Fruit fly (Drosophila melanogaster): Measurements from ENCODE around the gene Ppm1.
A peak's percentile ranks its signal among the peaks of the same experiment; 100 is the strongest.

The Ppm1 gene

dm6 chr3L:559390-560034 lies 21.6 kb upstream of the Ppm1 start:
- TF ChIP-seq CG15710 (tag; optimal IDR thresholded peaks at IDR 0.05), result no peak
- no peak for TF ChIP-seq rn (GFP tag; IDR thresholded peaks at IDR 0.05)
- no peak for TF ChIP-seq gl (tag; optimal IDR thresholded peaks at IDR 0.05)
- no peak for TF ChIP-seq CG12605 (GFP tag; IDR thresholded peaks at IDR 0.05)
- TF ChIP-seq CG9948 (tag; optimal IDR thresholded peaks at IDR 0.05), result peak; percentile 4
- TF ChIP-seq CG13204 (GFP tag; optimal IDR thresholded peaks at IDR 0.05), result no peak
- TF ChIP-seq Snoo (tag; optimal IDR thresholded peaks at IDR 0.05), result no peak
- no peak for TF ChIP-seq CG8159 (tag; optimal IDR thresholded peaks at IDR 0.05)
- no peak for TF ChIP-seq CG34367 (tag; optimal IDR thresholded peaks at IDR 0.05)
- TF ChIP-seq CG4496 (GFP tag; IDR thresholded peaks at IDR 0.05), result no peak
- TF ChIP-seq Pif1A (GFP tag; optimal IDR thresholded peaks at IDR 0.05), result no peak
- TF ChIP-seq CG17806 (tag; optimal IDR thresholded peaks at IDR 0.05), result no peak
- no peak for TF ChIP-seq CG32121 (GFP tag; IDR thresholded peaks at IDR 0.05)
- peak; percentile 11 for TF ChIP-seq CG14655 (GFP tag; optimal IDR thresholded peaks at IDR 0.05)
- no peak for TF ChIP-seq CG10348 (GFP tag; IDR thresholded peaks at IDR 0.05)
- TF ChIP-seq EcR (GFP tag; optimal IDR thresholded peaks at IDR 0.05), result peak; percentile 96
- no peak for TF ChIP-seq Ets98B (GFP tag; IDR thresholded peaks at IDR 0.05)
- TF ChIP-seq fd96Ca (GFP tag; IDR thresholded peaks at IDR 0.05), result no peak
- no peak for TF ChIP-seq D1 (tag; optimal IDR thresholded peaks at IDR 0.05)
- peak; percentile 7 for TF ChIP-seq CG8301 (tag; optimal IDR thresholded peaks at IDR 0.05)
- no peak for TF ChIP-seq Pif1B (GFP tag; optimal IDR thresholded peaks at IDR 0.05)

DNA sequence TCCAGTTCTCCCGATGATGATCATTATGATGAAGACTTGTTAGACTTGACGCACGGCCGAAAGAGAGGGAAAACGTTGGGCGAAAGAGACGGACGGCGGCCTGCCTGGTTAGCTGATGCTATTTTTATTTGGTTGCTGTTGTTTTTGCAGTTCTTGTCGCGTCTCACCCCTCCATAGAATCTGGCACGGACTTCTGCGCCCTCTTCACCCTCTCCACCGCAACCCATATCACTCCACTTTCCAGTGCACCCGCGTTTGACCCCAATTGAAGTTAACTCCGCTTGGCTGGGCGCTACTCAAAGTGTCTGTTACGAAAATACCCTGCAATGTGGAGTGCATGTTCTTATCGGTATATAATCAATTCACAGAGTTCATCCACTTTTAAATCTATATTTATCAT lies 20.0 kb upstream of the Ppm1 start:
- TF ChIP-seq CG17806 (tag; optimal IDR thresholded peaks at IDR 0.05), result no peak
- TF ChIP-seq CG4496 (GFP tag; IDR thresholded peaks at IDR 0.05), result 0 out of 3 replicates have a peak, but pooled peaks have one; percentile 39
- TF ChIP-seq CG8159 (tag; optimal IDR thresholded peaks at IDR 0.05), result no peak
- TF ChIP-seq fd96Ca (GFP tag; IDR thresholded peaks at IDR 0.05), result peak; percentile 22; the same call in 1 of the 3 replicates
- peak; percentile 25; the same call in 1 of the 2 replicates for TF ChIP-seq CG32121 (GFP tag; IDR thresholded peaks at IDR 0.05)
- TF ChIP-seq EcR (GFP tag; optimal IDR thresholded peaks at IDR 0.05), result peak; percentile 52
- TF ChIP-seq Ets98B (GFP tag; IDR thresholded peaks at IDR 0.05), result peak; percentile 16; the same call in 1 of the 2 replicates
- TF ChIP-seq gl (tag; optimal IDR thresholded peaks at IDR 0.05), result no peak

DNA sequence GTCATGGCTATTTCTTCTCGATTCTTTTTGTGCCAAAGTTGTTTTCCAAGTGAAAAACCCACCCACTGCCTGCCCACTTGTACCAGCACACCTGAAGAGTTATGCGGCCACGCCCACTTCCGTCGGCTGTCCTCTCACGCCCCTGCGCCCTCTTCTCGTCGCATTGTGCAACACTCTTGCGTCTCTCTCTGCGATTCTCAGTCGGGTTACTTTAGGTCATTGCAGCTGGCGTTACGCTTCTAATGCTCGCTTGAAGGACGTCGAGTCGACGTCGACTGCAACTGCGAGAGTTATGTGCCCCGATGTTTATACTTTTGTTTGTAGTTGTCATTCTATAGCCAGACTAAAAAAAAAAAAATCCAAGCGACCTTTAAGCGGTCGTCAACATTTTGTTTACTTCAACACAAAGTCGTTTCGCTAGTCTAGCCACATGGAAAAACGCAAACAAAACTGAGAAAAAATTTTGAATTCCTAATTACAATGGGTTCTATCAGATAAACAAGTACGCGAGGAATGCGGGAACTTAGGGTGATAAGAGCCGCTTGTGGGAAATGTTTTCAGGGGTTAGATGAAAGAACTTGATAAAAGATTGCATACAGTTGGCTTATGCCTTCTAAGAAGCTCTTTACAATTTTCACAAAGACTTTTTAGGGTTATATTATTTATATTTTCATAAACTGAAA lies 19.2 kb upstream of the Ppm1 start:
- TF ChIP-seq CG9948 (tag; optimal IDR thresholded peaks at IDR 0.05) (no peak), CG34367 (tag; optimal IDR thresholded peaks at IDR 0.05) (no peak), CG4496 (GFP tag; IDR thresholded peaks at IDR 0.05) (peak; percentile 41; the same call in 1 of the 3 replicates), CG8301 (tag; optimal IDR thresholded peaks at IDR 0.05) (no peak), EcR (GFP tag; optimal IDR thresholded peaks at IDR 0.05) (peak; percentile 30)

DNA sequence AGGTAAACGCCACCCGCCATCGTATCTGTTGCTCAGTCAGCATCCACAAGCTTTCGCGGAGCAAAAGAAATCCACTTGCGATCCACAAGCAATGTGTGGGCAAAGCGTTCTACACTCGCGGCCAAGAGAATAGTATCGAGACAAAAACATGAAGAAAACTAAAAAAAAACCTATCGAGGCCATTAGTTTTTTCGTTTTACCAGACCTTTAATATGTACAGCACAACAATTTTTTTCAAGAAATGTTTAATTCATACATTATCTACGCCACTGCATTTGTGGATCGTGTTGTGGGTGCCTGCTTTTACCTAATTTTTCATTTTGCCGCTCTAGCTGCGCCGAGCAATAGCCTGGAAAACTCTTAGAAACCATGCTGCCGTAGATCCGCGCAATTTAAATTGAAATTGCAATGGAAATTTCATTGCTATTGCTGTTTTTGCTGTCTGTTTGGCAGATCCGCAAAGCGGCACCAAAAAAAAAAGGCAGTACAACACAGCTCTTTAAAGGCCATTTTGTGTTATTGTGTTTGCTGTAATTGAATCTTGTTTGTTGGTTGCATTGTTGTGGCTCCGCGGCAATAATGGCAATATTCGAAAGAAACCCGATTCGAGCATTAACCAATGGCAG lies 18.0 kb upstream of the Ppm1 start:
- peak; percentile 78 for TF ChIP-seq CG14655 (GFP tag; optimal IDR thresholded peaks at IDR 0.05)
- peak; percentile 3 for TF ChIP-seq CG8159 (tag; optimal IDR thresholded peaks at IDR 0.05)
- peak; percentile 88 for TF ChIP-seq CG12605 (GFP tag; IDR thresholded peaks at IDR 0.05)
- TF ChIP-seq CG9948 (tag; optimal IDR thresholded peaks at IDR 0.05), result peak; percentile 50
- TF ChIP-seq CG4496 (GFP tag; IDR thresholded peaks at IDR 0.05), result peak; percentile 96
- TF ChIP-seq Ets98B (GFP tag; IDR thresholded peaks at IDR 0.05), result peak; percentile 93
- TF ChIP-seq CG13204 (GFP tag; optimal IDR thresholded peaks at IDR 0.05), result no peak
- TF ChIP-seq CG10348 (GFP tag; IDR thresholded peaks at IDR 0.05), result peak; percentile 46; the same call in 1 of the 2 replicates
- TF ChIP-seq CG34367 (tag; optimal IDR thresholded peaks at IDR 0.05), result peak; percentile 29
- peak; percentile 19 for TF ChIP-seq CG15710 (tag; optimal IDR thresholded peaks at IDR 0.05)
- TF ChIP-seq fd96Ca (GFP tag; IDR thresholded peaks at IDR 0.05), result peak; percentile 92
- peak; percentile 39 for TF ChIP-seq CG17806 (tag; optimal IDR thresholded peaks at IDR 0.05)
- TF ChIP-seq CG32121 (GFP tag; IDR thresholded peaks at IDR 0.05), result peak; percentile 87
- peak; percentile 58 for TF ChIP-seq Pif1B (GFP tag; optimal IDR thresholded peaks at IDR 0.05)
- TF ChIP-seq gl (tag; optimal IDR thresholded peaks at IDR 0.05), result no peak
- TF ChIP-seq D1 (tag; optimal IDR thresholded peaks at IDR 0.05), result no peak
- TF ChIP-seq Pif1A (GFP tag; optimal IDR thresholded peaks at IDR 0.05), result peak; percentile 67
- TF ChIP-seq Snoo (tag; optimal IDR thresholded peaks at IDR 0.05), result peak; percentile 14
- TF ChIP-seq CG8301 (tag; optimal IDR thresholded peaks at IDR 0.05), result peak; percentile 82
- peak; percentile 64; the same call in 1 of the 2 replicates for TF ChIP-seq rn (GFP tag; IDR thresholded peaks at IDR 0.05)
- no peak for TF ChIP-seq EcR (GFP tag; optimal IDR thresholded peaks at IDR 0.05)

DNA sequence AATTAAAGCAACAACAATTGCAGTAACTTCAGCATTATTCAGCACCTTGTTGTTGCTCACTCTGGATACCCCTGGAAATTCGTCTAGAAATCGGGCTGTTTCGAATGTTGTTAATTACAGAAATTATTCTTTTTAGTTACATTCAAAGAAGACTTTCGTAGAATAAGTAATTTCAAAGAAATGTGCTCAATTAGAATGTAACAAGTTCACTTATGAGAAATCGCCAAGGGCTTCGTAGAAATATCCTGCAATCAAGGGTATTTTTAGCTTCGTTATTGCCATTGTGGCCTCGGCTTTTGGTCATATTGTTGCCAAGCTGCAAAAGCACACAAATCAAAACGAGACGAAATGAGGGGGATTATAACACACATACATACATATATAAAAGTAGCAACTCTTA lies 17.2 kb upstream of the Ppm1 start:
- no peak for TF ChIP-seq Pif1A (GFP tag; optimal IDR thresholded peaks at IDR 0.05)
- peak; percentile 41 for TF ChIP-seq CG8301 (tag; optimal IDR thresholded peaks at IDR 0.05)
- no peak for TF ChIP-seq Snoo (tag; optimal IDR thresholded peaks at IDR 0.05)
- TF ChIP-seq CG12605 (GFP tag; IDR thresholded peaks at IDR 0.05), result no peak
- peak; percentile 4 for TF ChIP-seq CG8159 (tag; optimal IDR thresholded peaks at IDR 0.05)
- TF ChIP-seq Ets98B (GFP tag; IDR thresholded peaks at IDR 0.05), result peak; percentile 55
- TF ChIP-seq CG32121 (GFP tag; IDR thresholded peaks at IDR 0.05), result peak; percentile 73
- TF ChIP-seq Pif1B (GFP tag; optimal IDR thresholded peaks at IDR 0.05), result no peak
- no peak for TF ChIP-seq CG13204 (GFP tag; optimal IDR thresholded peaks at IDR 0.05)
- TF ChIP-seq CG4496 (GFP tag; IDR thresholded peaks at IDR 0.05), result 0 out of 3 replicates have a peak, but pooled peaks have one; percentile 36
- TF ChIP-seq EcR (GFP tag; optimal IDR thresholded peaks at IDR 0.05), result no peak
- no peak for TF ChIP-seq gl (tag; optimal IDR thresholded peaks at IDR 0.05)
- TF ChIP-seq rn (GFP tag; IDR thresholded peaks at IDR 0.05), result no peak
- TF ChIP-seq CG9948 (tag; optimal IDR thresholded peaks at IDR 0.05), result peak; percentile 10
- peak; percentile 9 for TF ChIP-seq CG17806 (tag; optimal IDR thresholded peaks at IDR 0.05)
- TF ChIP-seq CG34367 (tag; optimal IDR thresholded peaks at IDR 0.05), result no peak
- TF ChIP-seq CG10348 (GFP tag; IDR thresholded peaks at IDR 0.05), result 0 out of 2 replicates have a peak, but pooled peaks have one; percentile 44
- peak; percentile 63; the same call in 1 of the 3 replicates for TF ChIP-seq fd96Ca (GFP tag; IDR thresholded peaks at IDR 0.05)
- no peak for TF ChIP-seq CG15710 (tag; optimal IDR thresholded peaks at IDR 0.05)
- no peak for TF ChIP-seq D1 (tag; optimal IDR thresholded peaks at IDR 0.05)
- peak; percentile 45 for TF ChIP-seq CG14655 (GFP tag; optimal IDR thresholded peaks at IDR 0.05)

Data from whole organism, pupa.